Comparison of ENCODE assay signal across 1 fruit fly cellular context in the genomic region with DNA sequence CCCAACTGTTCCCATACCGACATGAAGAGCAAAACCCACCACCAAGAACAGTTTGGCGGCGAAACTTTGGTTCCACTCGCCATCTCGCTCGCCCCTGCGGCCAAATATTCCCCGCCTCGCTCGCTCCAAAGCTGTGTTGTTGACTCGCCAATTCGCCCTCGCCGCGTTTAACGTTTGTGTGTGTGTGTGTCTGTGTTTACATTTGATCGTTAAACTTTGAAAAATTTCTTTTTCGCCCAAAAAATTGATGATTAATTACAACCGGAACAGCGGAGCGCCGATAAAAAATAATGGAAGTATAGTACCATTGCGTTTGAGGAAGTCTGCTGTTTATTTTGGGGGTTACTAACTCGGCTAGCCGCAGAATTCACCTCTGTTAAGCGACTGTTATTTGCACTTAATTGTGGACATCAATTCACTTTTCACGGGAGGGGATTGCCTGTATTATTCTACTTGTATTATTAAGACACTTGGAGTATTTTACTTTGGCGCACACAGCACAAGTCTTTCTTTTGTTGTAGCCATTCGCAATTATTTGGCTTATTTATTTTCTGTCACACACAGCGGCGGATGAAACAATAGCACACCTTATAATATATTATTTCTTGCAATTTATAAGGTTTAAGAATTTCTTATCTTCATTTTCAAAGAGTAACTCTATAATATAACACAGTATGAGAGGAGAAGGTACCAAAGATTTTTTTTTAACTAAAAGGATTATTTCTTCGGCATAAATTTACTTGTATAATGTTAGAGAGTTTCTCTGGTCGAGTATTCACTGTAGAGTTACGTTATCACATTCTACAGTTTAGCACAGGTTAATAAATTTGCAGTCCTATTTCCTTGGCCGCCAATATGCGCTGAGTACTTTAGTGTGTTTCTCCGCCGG.
TF ChIP-seq lines count a peak whose summit lies in the region.

No protein-coding gene starts in this region.

TF ChIP-seq in whole organism, embryonic, 481 proteins besides CTCF, POLR2A, EP300 and RAD21 (continued from another document and continues in another):
- TF ChIP-seq ash1 (GFP tag; optimal IDR thresholded peaks at IDR 0.05; lab: Kevin White, UChicago) (no peak), seq (GFP tag; IDR thresholded peaks at IDR 0.05; lab: Robert Waterston, UW) (no peak), CG5245 (GFP tag; optimal IDR thresholded peaks at IDR 0.05; lab: Kevin White, UChicago) (peak; percentile 36), CG18011 (GFP tag; optimal IDR thresholded peaks at IDR 0.05; lab: Kevin White, UChicago) (peak; percentile 70), Ravus (GFP tag; IDR thresholded peaks at IDR 0.05; lab: Robert Waterston, UW) (no peak), Atf6 (GFP tag; IDR thresholded peaks at IDR 0.05; lab: Robert Waterston, UW) (no peak), Tbp (GFP tag; optimal IDR thresholded peaks at IDR 0.05; lab: Kevin White, UChicago) (no peak), CG7928 (GFP tag; optimal IDR thresholded peaks at IDR 0.05; lab: Kevin White, UChicago) (peak; percentile 67), Atf-2 (GFP tag; optimal IDR thresholded peaks at IDR 0.05; lab: Kevin White, UChicago) (peak; percentile 53), Vsx1 (GFP tag; optimal IDR thresholded peaks at IDR 0.05; lab: Kevin White, UChicago) (peak; percentile 79), Gsc (GFP tag; IDR thresholded peaks at IDR 0.05; lab: Robert Waterston, UW) (no peak), Pdp1 (GFP tag; optimal IDR thresholded peaks at IDR 0.05; lab: Kevin White, UChicago) (peak; percentile 41 to 72), CHES-1-like (GFP tag; optimal IDR thresholded peaks at IDR 0.05; lab: Kevin White, UChicago) (peak; percentile 59), pzg (GFP tag; optimal IDR thresholded peaks at IDR 0.05; lab: Kevin White, UChicago) (peak; percentile 41), kah (GFP tag; optimal IDR thresholded peaks at IDR 0.05; lab: Kevin White, UChicago) (no peak), CG12769 (tag; optimal IDR thresholded peaks at IDR 0.05; lab: Kevin White, UChicago) (peak; percentile 43), tgo (GFP tag; IDR thresholded peaks at IDR 0.05; lab: Robert Waterston, UW) (no peak), CG12299 (tag; optimal IDR thresholded peaks at IDR 0.05; lab: Kevin White, UChicago) (peak; percentile 75), Spps (tag; optimal IDR thresholded peaks at IDR 0.05; lab: Kevin White, UChicago) (peak; percentile 9), CG4360 (GFP tag; IDR thresholded peaks at IDR 0.05; lab: Robert Waterston, UW) (no peak), CG17829 (tag; optimal IDR thresholded peaks at IDR 0.05; lab: Kevin White, UChicago) (peak; percentile 63), toy (GFP tag; IDR thresholded peaks at IDR 0.05; lab: Robert Waterston, UW) (no peak), zfh1 (GFP tag; IDR thresholded peaks at IDR 0.05; lab: Robert Waterston, UW) (no peak), shn (GFP tag; optimal IDR thresholded peaks at IDR 0.05; lab: Kevin White, UChicago) (peak; percentile 74), Fer1 (GFP tag; optimal IDR thresholded peaks at IDR 0.05; lab: Kevin White, UChicago) (peak; percentile 84), CG32532 (GFP tag; IDR thresholded peaks at IDR 0.05; lab: Robert Waterston, UW) (no peak), CG3838 (GFP tag; optimal IDR thresholded peaks at IDR 0.05; lab: Kevin White, UChicago) (peak; percentile 52), D19B (GFP tag; optimal IDR thresholded peaks at IDR 0.05; lab: Kevin White, UChicago) (peak; percentile 78), TFAM (GFP tag; optimal IDR thresholded peaks at IDR 0.05; lab: Kevin White, UChicago) (no peak), hbn (GFP tag; IDR thresholded peaks at IDR 0.05; lab: Robert Waterston, UW; ENCODE audit: partially characterized antibody) (no peak), Sox102F (GFP tag; optimal IDR thresholded peaks at IDR 0.05; lab: Kevin White, UChicago) (peak; percentile 77), CG7987 (GFP tag; optimal IDR thresholded peaks at IDR 0.05; lab: Kevin White, UChicago) (peak; percentile 71), CG15696 (tag; optimal IDR thresholded peaks at IDR 0.05; lab: Kevin White, UChicago) (peak; percentile 18), zfh2 (GFP tag; optimal IDR thresholded peaks at IDR 0.05; lab: Kevin White, UChicago) (peak; percentile 78), rib (GFP tag; IDR thresholded peaks at IDR 0.05; lab: Robert Waterston, UW) (no peak), crp (GFP tag; optimal IDR thresholded peaks at IDR 0.05; lab: Kevin White, UChicago) (peak in 1 of 2 experiments; percentile 3), vfl (GFP tag; optimal IDR thresholded peaks at IDR 0.05; lab: Kevin White, UChicago) (peak; percentile 77), CG1792 (GFP tag; optimal IDR thresholded peaks at IDR 0.05; lab: Kevin White, UChicago) (peak; percentile 56), ranshi (GFP tag; IDR thresholded peaks at IDR 0.05; lab: Robert Waterston, UW) (no peak), her (GFP tag; optimal IDR thresholded peaks at IDR 0.05; lab: Kevin White, UChicago) (peak; percentile 53), Atf3 (GFP tag; optimal IDR thresholded peaks at IDR 0.05; lab: Kevin White, UChicago) (no peak), CG13123 (GFP tag; optimal IDR thresholded peaks at IDR 0.05; lab: Kevin White, UChicago) (no peak), lab (GFP tag; optimal IDR thresholded peaks at IDR 0.05; lab: Kevin White, UChicago) (peak; percentile 91), sd (tag; optimal IDR thresholded peaks at IDR 0.05; lab: Kevin White, UChicago) (peak; percentile 42), Ada2b (GFP tag; IDR thresholded peaks at IDR 0.05; lab: Robert Waterston, UW) (no peak), CG10431 (GFP tag; optimal IDR thresholded peaks at IDR 0.05; lab: Kevin White, UChicago) (no peak), dpn (GFP tag; optimal IDR thresholded peaks at IDR 0.05; lab: Kevin White, UChicago) (peak; percentile 72 to 78), CG9797 (GFP tag; optimal IDR thresholded peaks at IDR 0.05; lab: Kevin White, UChicago) (no peak), slbo (GFP tag; IDR thresholded peaks at IDR 0.05; lab: Robert Waterston, UW) (no peak), CG10209 (GFP tag; optimal IDR thresholded peaks at IDR 0.05; lab: Kevin White, UChicago) (peak; percentile 83), CG4328 (GFP tag; optimal IDR thresholded peaks at IDR 0.05; lab: Kevin White, UChicago) (peak; percentile 68), pfk (GFP tag; optimal IDR thresholded peaks at IDR 0.05; lab: Kevin White, UChicago) (peak; percentile 71), Rfx (GFP tag; IDR thresholded peaks at IDR 0.05; lab: Robert Waterston, UW) (no peak), CG2199 (GFP tag; IDR thresholded peaks at IDR 0.05; lab: Robert Waterston, UW) (no peak), CG11695 (GFP tag; IDR thresholded peaks at IDR 0.05; lab: Robert Waterston, UW) (no peak), CG3163 (GFP tag; optimal IDR thresholded peaks at IDR 0.05; lab: Kevin White, UChicago) (peak; percentile 30), HLH4C (GFP tag; IDR thresholded peaks at IDR 0.05; lab: Robert Waterston, UW; ENCODE audit: partially characterized antibody) (no peak), Dad (GFP tag; optimal IDR thresholded peaks at IDR 0.05; lab: Kevin White, UChicago) (peak; percentile 57), MESR4 (GFP tag; optimal IDR thresholded peaks at IDR 0.05; lab: Kevin White, UChicago) (no peak), lov (optimal IDR thresholded peaks at IDR 0.05; lab: Kevin White, UChicago) (no peak), lov (GFP tag; IDR thresholded peaks at IDR 0.05; lab: Robert Waterston, UW) (no peak), Lpt (GFP tag; optimal IDR thresholded peaks at IDR 0.05; lab: Kevin White, UChicago) (no peak), CG9876 (GFP tag; optimal IDR thresholded peaks at IDR 0.05; lab: Kevin White, UChicago) (peak; percentile 36), ac (GFP tag; optimal IDR thresholded peaks at IDR 0.05; lab: Kevin White, UChicago) (peak; percentile 7), Deaf1 (tag; optimal IDR thresholded peaks at IDR 0.05; lab: Kevin White, UChicago) (peak; percentile 60), CG8924 (tag; optimal IDR thresholded peaks at IDR 0.05; lab: Kevin White, UChicago) (peak; percentile 81), grn (GFP tag; optimal IDR thresholded peaks at IDR 0.05; lab: Kevin White, UChicago) (no peak), inv (GFP tag; IDR thresholded peaks at IDR 0.05; lab: Robert Waterston, UW; ENCODE audit: partially characterized antibody) (no peak), crol (GFP tag; IDR thresholded peaks at IDR 0.05; lab: Robert Waterston, UW) (no peak), CG17568 (GFP tag; optimal IDR thresholded peaks at IDR 0.05; lab: Kevin White, UChicago) (peak; percentile 61), CG6813 (GFP tag; optimal IDR thresholded peaks at IDR 0.05; lab: Kevin White, UChicago) (peak; percentile 62), usp (GFP tag; optimal IDR thresholded peaks at IDR 0.05; lab: Kevin White, UChicago) (no peak), CG33213 (GFP tag; optimal IDR thresholded peaks at IDR 0.05; lab: Kevin White, UChicago) (peak; percentile 34), CG4404 (GFP tag; IDR thresholded peaks at IDR 0.05; lab: Robert Waterston, UW) (no peak), jigr1 (GFP tag; IDR thresholded peaks at IDR 0.05; lab: Robert Waterston, UW) (no peak), al (GFP tag; IDR thresholded peaks at IDR 0.05; lab: Robert Waterston, UW) (no peak), Oaz (GFP tag; IDR thresholded peaks at IDR 0.05; lab: Robert Waterston, UW) (no peak), CG11247 (GFP tag; IDR thresholded peaks at IDR 0.05; lab: Robert Waterston, UW) (no peak), sim (GFP tag; IDR thresholded peaks at IDR 0.05; lab: Robert Waterston, UW) (no peak), Blimp-1 (GFP tag; optimal IDR thresholded peaks at IDR 0.05; lab: Kevin White, UChicago) (peak; percentile 55), CG3407 (GFP tag; optimal IDR thresholded peaks at IDR 0.05; lab: Kevin White, UChicago) (peak; percentile 48), CG18476 (GFP tag; optimal IDR thresholded peaks at IDR 0.05; lab: Kevin White, UChicago) (peak; percentile 73), CG10321 (GFP tag; IDR thresholded peaks at IDR 0.05; lab: Robert Waterston, UW) (no peak), trh (GFP tag; optimal IDR thresholded peaks at IDR 0.05; lab: Kevin White, UChicago) (peak; percentile 59), chinmo (GFP tag; IDR thresholded peaks at IDR 0.05; lab: Robert Waterston, UW; ENCODE audit: partially characterized antibody) (no peak), Nf-YA (GFP tag; IDR thresholded peaks at IDR 0.05; lab: Robert Waterston, UW) (no peak), CG3065 (GFP tag; optimal IDR thresholded peaks at IDR 0.05; lab: Kevin White, UChicago) (no peak), Kr (GFP tag; optimal IDR thresholded peaks at IDR 0.05; lab: Kevin White, UChicago) (no peak), CkIIα-i1 (GFP tag; IDR thresholded peaks at IDR 0.05; lab: Robert Waterston, UW) (no peak), Usf (GFP tag; optimal IDR thresholded peaks at IDR 0.05; lab: Kevin White, UChicago) (peak; percentile 74), mld (GFP tag; IDR thresholded peaks at IDR 0.05; lab: Robert Waterston, UW; ENCODE audit: partially characterized antibody) (no peak), tx (GFP tag; optimal IDR thresholded peaks at IDR 0.05; lab: Kevin White, UChicago) (peak; percentile 63), bbx (GFP tag; IDR thresholded peaks at IDR 0.05; lab: Robert Waterston, UW; ENCODE audit: partially characterized antibody) (no peak), CG8388 (GFP tag; optimal IDR thresholded peaks at IDR 0.05; lab: Kevin White, UChicago) (peak; percentile 64), org-1 (GFP tag; optimal IDR thresholded peaks at IDR 0.05; lab: Kevin White, UChicago) (peak; percentile 76), HLHmδ (GFP tag; optimal IDR thresholded peaks at IDR 0.05; lab: Kevin White, UChicago) (peak; percentile 93), Neu2 (GFP tag; optimal IDR thresholded peaks at IDR 0.05; lab: Kevin White, UChicago; ENCODE audit: borderline replicate concordance) (peak; percentile 24), z (GFP tag; IDR thresholded peaks at IDR 0.05; lab: Robert Waterston, UW) (no peak), kni (GFP tag; optimal IDR thresholded peaks at IDR 0.05; lab: Kevin White, UChicago) (peak; percentile 92), otp (GFP tag; IDR thresholded peaks at IDR 0.05; lab: Robert Waterston, UW) (no peak), Xrp1 (GFP tag; IDR thresholded peaks at IDR 0.05; lab: Robert Waterston, UW) (no peak), CG12659 (GFP tag; optimal IDR thresholded peaks at IDR 0.05; lab: Kevin White, UChicago) (peak; percentile 91), CG30431 (GFP tag; optimal IDR thresholded peaks at IDR 0.05; lab: Kevin White, UChicago) (peak; percentile 52), CG6654 (GFP tag; optimal IDR thresholded peaks at IDR 0.05; lab: Kevin White, UChicago) (peak; percentile 61), ci (GFP tag; IDR thresholded peaks at IDR 0.05; lab: Robert Waterston, UW) (no peak), Xbp1 (GFP tag; optimal IDR thresholded peaks at IDR 0.05; lab: Kevin White, UChicago) (peak; percentile 80), da (GFP tag; optimal IDR thresholded peaks at IDR 0.05; lab: Kevin White, UChicago) (no peak), trem (tag; optimal IDR thresholded peaks at IDR 0.05; lab: Kevin White, UChicago) (peak; percentile 21), Side (GFP tag; optimal IDR thresholded peaks at IDR 0.05; lab: Kevin White, UChicago) (peak; percentile 46), zf30C (GFP tag; optimal IDR thresholded peaks at IDR 0.05; lab: Kevin White, UChicago) (peak; percentile 39), Dip2 (GFP tag; IDR thresholded peaks at IDR 0.05; lab: Robert Waterston, UW) (no peak), Doc3 (GFP tag; IDR thresholded peaks at IDR 0.05; lab: Robert Waterston, UW; ENCODE audit: partially characterized antibody) (no peak), CG6254 (GFP tag; optimal IDR thresholded peaks at IDR 0.05; lab: Kevin White, UChicago) (peak; percentile 28), Sry-δ (GFP tag; optimal IDR thresholded peaks at IDR 0.05; lab: Kevin White, UChicago) (no peak), CG17912 (GFP tag; optimal IDR thresholded peaks at IDR 0.05; lab: Kevin White, UChicago) (peak; percentile 62), Hr39 (optimal IDR thresholded peaks at IDR 0.05; lab: Kevin White, UChicago) (no peak), PHDP (tag; optimal IDR thresholded peaks at IDR 0.05; lab: Kevin White, UChicago) (peak; percentile 90), CG42726 (GFP tag; IDR thresholded peaks at IDR 0.05; lab: Robert Waterston, UW; ENCODE audit: partially characterized antibody) (no peak), CG10274 (GFP tag; optimal IDR thresholded peaks at IDR 0.05; lab: Kevin White, UChicago) (peak; percentile 51), ham (GFP tag; IDR thresholded peaks at IDR 0.05; lab: Robert Waterston, UW) (no peak), sqz (GFP tag; optimal IDR thresholded peaks at IDR 0.05; lab: Kevin White, UChicago) (peak; percentile 70), Sin3A (optimal IDR thresholded peaks at IDR 0.05; lab: Kevin White, UChicago) (no peak), CG10543 (GFP tag; optimal IDR thresholded peaks at IDR 0.05; lab: Kevin White, UChicago) (peak; percentile 78)
